Fruit fly (Drosophila melanogaster) whole organism, wandering third instar larva: ENCODE results near the gene dao.

ENCODE experiments used
- CG32264 ChIP-seq: fragments of 200-800 bp; sonication (Bioruptor generic); optimal IDR thresholded peaks from 2 replicates; lab custom pipeline; 2016; ENCODE audit warnings: missing biosample characterization, missing genetic modification characterization
- CG9705 ChIP-seq: fragments of 200-800 bp; sonication (Bioruptor generic); optimal IDR thresholded peaks from 2 replicates; lab custom pipeline; 2018; ENCODE audit warnings: missing biosample characterization, mild to moderate bottlenecking, missing genetic modification characterization
- CrebA ChIP-seq: fragments of 200-800 bp; sonication (Bioruptor generic); optimal IDR thresholded peaks from 2 replicates; lab custom pipeline; 2016; ENCODE audit warnings: missing biosample characterization, mild to moderate bottlenecking, missing genetic modification characterization, borderline replicate concordance
- Mio ChIP-seq: sonication (Bioruptor generic); optimal IDR thresholded peaks from 2 replicates; lab custom pipeline; 2016; ENCODE audit warnings: missing biosample characterization, missing genetic modification characterization
- N ChIP-seq: fragments of >200 bp; optimal IDR thresholded peaks from 2 replicates; lab custom pipeline; 2018; ENCODE audit warnings: missing biosample characterization, missing external identifiers, missing genetic modification characterization
- dsf ChIP-seq: sonication (Bioruptor generic); optimal IDR thresholded peaks from 2 replicates; lab custom pipeline; 2016; ENCODE audit warnings: missing biosample characterization, missing genetic modification characterization, borderline replicate concordance
- ey ChIP-seq: fragments of 200-800 bp; sonication (Bioruptor generic); optimal IDR thresholded peaks from 2 replicates; lab custom pipeline; 2016; ENCODE audit warnings: missing biosample characterization, missing genetic modification characterization
- fru ChIP-seq: fragments of 200-800 bp; sonication (Bioruptor generic); optimal IDR thresholded peaks from 3 replicates; lab custom pipeline; 2016; ENCODE audit warnings: missing biosample characterization, mild to moderate bottlenecking, missing genetic modification characterization
- h ChIP-seq: fragments of 200-800 bp; sonication (Bioruptor generic); optimal IDR thresholded peaks from 3 replicates; lab custom pipeline; 2016; ENCODE audit warnings: missing biosample characterization, mild to moderate bottlenecking, missing genetic modification characterization
- pan ChIP-seq: fragments of >200 bp; optimal IDR thresholded peaks from 2 replicates; lab custom pipeline; 2017
- psq ChIP-seq: fragments of 200-800 bp; sonication (Bioruptor generic); optimal IDR thresholded peaks from 3 replicates; lab custom pipeline; 2017; ENCODE audit warnings: missing biosample characterization, mild to moderate bottlenecking, missing genetic modification characterization, moderate library complexity
- rgr ChIP-seq: fragments of 200-800 bp; sonication (Bioruptor generic); optimal IDR thresholded peaks from 3 replicates; lab custom pipeline; 2016; ENCODE audit warnings: missing biosample characterization, mild to moderate bottlenecking, missing genetic modification characterization
- usp ChIP-seq: fragments of >200 bp; optimal IDR thresholded peaks from 2 replicates; lab custom pipeline; 2017; ENCODE audit warnings: missing biosample characterization, missing genetic modification characterization

- peak; percentile 20 for TF ChIP-seq rgr (GFP tag; lab: Kevin White, UChicago)
- no peak for TF ChIP-seq CG9705 (GFP tag; lab: Kevin White, UChicago)
- TF ChIP-seq h (GFP tag; lab: Kevin White, UChicago) = peak; percentile 41
- TF ChIP-seq dsf (GFP tag; lab: Kevin White, UChicago) = no peak
- no peak for TF ChIP-seq usp (GFP tag; lab: Kevin White, UChicago)
- TF ChIP-seq CG32264 (GFP tag; lab: Kevin White, UChicago) = no peak
- peak; percentile 41 for TF ChIP-seq ey (GFP tag; lab: Kevin White, UChicago)
- TF ChIP-seq fru (GFP tag; lab: Kevin White, UChicago) = peak; percentile 52
- TF ChIP-seq psq = peak; percentile 36
- no peak for TF ChIP-seq pan (lab: Kevin White, UChicago)
- TF ChIP-seq Mio (GFP tag; lab: Kevin White, UChicago) = no peak
- TF ChIP-seq N (GFP tag; lab: Kevin White, UChicago) = no peak
- no peak for TF ChIP-seq CrebA (GFP tag; lab: Kevin White, UChicago)
Observed at dm6 chr2L:15280975-15281374, 32.3 kb downstream of the dao start.
